Worm (Caenorhabditis elegans): Measurements from ENCODE around the gene rict-1.

ce11 chrII:13129602-13130001, 13.0 kb upstream of the rict-1 start, which contains the start of gene F29C12.6:
- TF ChIP-seq pha-4 (tag; optimal IDR thresholded peaks at IDR 0.05) = no peak
- no peak for TF ChIP-seq elt-2 (tag; optimal IDR thresholded peaks at IDR 0.05)
- no peak for TF ChIP-seq unc-39 (tag; optimal IDR thresholded peaks at IDR 0.05)
- no peak for TF ChIP-seq snpc-4 (tag; optimal IDR thresholded peaks at IDR 0.05)
- TF ChIP-seq nhr-77 (tag; optimal IDR thresholded peaks at IDR 0.05) = no peak
- no peak for TF ChIP-seq nhr-23 (tag; optimal IDR thresholded peaks at IDR 0.05)
- TF ChIP-seq ztf-11 (tag; optimal IDR thresholded peaks at IDR 0.05) = no peak
- TF ChIP-seq aly-2 (tag; optimal IDR thresholded peaks at IDR 0.05) = no peak
- TF ChIP-seq nhr-11 (tag; optimal IDR thresholded peaks at IDR 0.05) = no peak
- no peak for TF ChIP-seq ama-1 (optimal IDR thresholded peaks at IDR 0.05)
- no peak for TF ChIP-seq fos-1 (tag; optimal IDR thresholded peaks at IDR 0.05)
- TF ChIP-seq nhr-12 (tag; optimal IDR thresholded peaks at IDR 0.05) = no peak
